Fruit fly (Drosophila melanogaster): ENCODE results near the gene SmydA-2.

- no peak for TF ChIP-seq Hr39 (GFP tag; optimal IDR thresholded peaks at IDR 0.05)
- TF ChIP-seq Gug (GFP tag; IDR thresholded peaks at IDR 0.05) = no peak
- no peak for TF ChIP-seq Lpt (GFP tag; optimal IDR thresholded peaks at IDR 0.05)
- TF ChIP-seq esn (GFP tag; optimal IDR thresholded peaks at IDR 0.05) = no peak
- TF ChIP-seq Sox102F (GFP tag; optimal IDR thresholded peaks at IDR 0.05) = no peak
- TF ChIP-seq Met (GFP tag; optimal IDR thresholded peaks at IDR 0.05) = no peak
- no peak for TF ChIP-seq CG11902 (GFP tag; optimal IDR thresholded peaks at IDR 0.05)
- TF ChIP-seq net (GFP tag; optimal IDR thresholded peaks at IDR 0.05) = no peak
Observed at dm6 chr3L:18995667-18996029, 7.4 kb downstream of the SmydA-2 start.
